Fruit fly (Drosophila melanogaster) whole organism, embryonic: ENCODE results near the gene ry.
A peak's percentile ranks its signal among the peaks of the same experiment; 100 is the strongest.

ENCODE experiments used
- Blimp-1 ChIP-seq: fragments of 200-800 bp; sonication (Bioruptor generic); optimal IDR thresholded peaks from 3 replicates; lab custom pipeline; 2018; ENCODE audit warnings: missing biosample characterization, missing genetic modification characterization, mild to moderate bottlenecking, moderate library complexity, missing genetic modification reagents
- CG10209 ChIP-seq: fragments of 200-800 bp; sonication (Bioruptor generic); optimal IDR thresholded peaks from 3 replicates; lab custom pipeline; 2017; ENCODE audit warnings: missing biosample characterization, mild to moderate bottlenecking, missing genetic modification characterization, missing genetic modification reagents
- CG10462 ChIP-seq: fragments of 200-800 bp; sonication (Bioruptor generic); optimal IDR thresholded peaks from 2 replicates; lab custom pipeline; 2016; ENCODE audit warnings: missing biosample characterization, missing genetic modification characterization
- CG11695 ChIP-seq: fragments of 200-800 bp; sonication (Bioruptor generic); IDR thresholded peaks from 3 replicates; pipeline ENCODE4 v1.3.6; 2022; ENCODE audit warnings: missing biosample characterization, missing genetic modification characterization
- CG12299 ChIP-seq: fragments of 200-800 bp; sonication (Bioruptor generic); optimal IDR thresholded peaks from 2 replicates; lab custom pipeline; 2018; ENCODE audit warnings: missing biosample characterization, mild to moderate bottlenecking, missing genetic modification characterization
- CG13287 ChIP-seq: fragments of 200-800 bp; sonication (Bioruptor generic); IDR thresholded peaks from 2 replicates; pipeline ENCODE4 v1.3.6; 2022; ENCODE audit warnings: missing biosample characterization, missing genetic modification characterization; ENCODE audit not compliant: partially characterized antibody
- CG31365 ChIP-seq: fragments of 200-800 bp; sonication (Bioruptor generic); optimal IDR thresholded peaks from 2 replicates; lab custom pipeline; 2018; ENCODE audit warnings: missing biosample characterization, mild to moderate bottlenecking, missing genetic modification characterization
- CG32532 ChIP-seq: fragments of 200-800 bp; sonication (Bioruptor generic); IDR thresholded peaks from 2 replicates; pipeline ENCODE4 v1.3.6; 2022; ENCODE audit warnings: missing biosample characterization, missing genetic modification characterization
- CG32767 ChIP-seq: fragments of 200-800 bp; sonication (Bioruptor generic); IDR thresholded peaks from 2 replicates; pipeline ENCODE4 v1.3.6; 2022; ENCODE audit warnings: missing biosample characterization, missing genetic modification characterization
- CG3281 ChIP-seq: fragments of 200-800 bp; sonication (Bioruptor generic); optimal IDR thresholded peaks from 3 replicates; lab custom pipeline; 2017; ENCODE audit warnings: missing biosample characterization, mild to moderate bottlenecking, missing genetic modification characterization
- CG33557 ChIP-seq: fragments of 200-800 bp; sonication (Bioruptor generic); optimal IDR thresholded peaks from 2 replicates; lab custom pipeline; 2019; ENCODE audit warnings: missing biosample characterization, mild to moderate bottlenecking, missing genetic modification characterization, moderate library complexity
- CG4424 ChIP-seq: fragments of 200-800 bp; sonication (Bioruptor generic); optimal IDR thresholded peaks from 3 replicates; lab custom pipeline; 2016; ENCODE audit warnings: missing biosample characterization, missing genetic modification characterization
- CG7928 ChIP-seq: fragments of 200-800 bp; sonication (Bioruptor generic); optimal IDR thresholded peaks from 2 replicates; lab custom pipeline; 2017; ENCODE audit warnings: missing biosample characterization, mild to moderate bottlenecking, missing genetic modification characterization
- CG8359 ChIP-seq: fragments of 200-800 bp; sonication (Bioruptor generic); optimal IDR thresholded peaks from 2 replicates; lab custom pipeline; 2017; ENCODE audit warnings: missing biosample characterization, mild to moderate bottlenecking, missing genetic modification characterization, borderline replicate concordance
- CG8924 ChIP-seq: fragments of 200-800 bp; optimal IDR thresholded peaks from 3 replicates; lab custom pipeline; 2019; ENCODE audit warnings: missing biosample characterization, mild to moderate bottlenecking, missing genetic modification characterization, moderate library complexity
- CG8944 ChIP-seq: fragments of 200-800 bp; sonication (Bioruptor generic); optimal IDR thresholded peaks from 3 replicates; lab custom pipeline; 2016; ENCODE audit warnings: missing biosample characterization, missing genetic modification characterization
- D ChIP-seq, 2 experiments: fragments of 200-800 bp in 1 of 2; fragments of >200 bp in 1 of 2; sonication (Bioruptor generic) in 1 of 2; optimal IDR thresholded peaks; 2 replicates in 1 of 2; 3 replicates in 1 of 2; lab custom pipeline; 2017; ENCODE audit warnings: mild to moderate bottlenecking in 1 of 2, missing biosample characterization in 1 of 2, missing genetic modification characterization in 1 of 2, missing genetic modification reagents in 1 of 2
- Deaf1 ChIP-seq: fragments of 200-800 bp; optimal IDR thresholded peaks from 3 replicates; lab custom pipeline; 2019; ENCODE audit warnings: missing biosample characterization, mild to moderate bottlenecking, missing genetic modification characterization, moderate library complexity
- Dip3 ChIP-seq: fragments of 200-800 bp; sonication (Bioruptor generic); optimal IDR thresholded peaks from 3 replicates; lab custom pipeline; 2016; ENCODE audit warnings: missing biosample characterization, missing genetic modification characterization
- ERR ChIP-seq: fragments of 200-800 bp; sonication (Bioruptor generic); optimal IDR thresholded peaks from 2 replicates; lab custom pipeline; 2016; ENCODE audit warnings: missing biosample characterization, missing genetic modification characterization
- Fer2 ChIP-seq: fragments of 200-800 bp; sonication (Bioruptor generic); optimal IDR thresholded peaks from 2 replicates; lab custom pipeline; 2018; ENCODE audit warnings: missing biosample characterization, mild to moderate bottlenecking, missing genetic modification characterization, moderate library complexity
- Fer3 ChIP-seq: fragments of 200-800 bp; sonication (Bioruptor generic); optimal IDR thresholded peaks from 2 replicates; lab custom pipeline; 2018; ENCODE audit warnings: missing biosample characterization, mild to moderate bottlenecking, missing genetic modification characterization, moderate library complexity
- Hr3 ChIP-seq: fragments of 200-800 bp; sonication (Bioruptor generic); optimal IDR thresholded peaks from 3 replicates; lab custom pipeline; 2016; ENCODE audit warnings: missing biosample characterization, missing genetic modification characterization
- Hr39 ChIP-seq: fragments of >200 bp; optimal IDR thresholded peaks from 2 replicates; lab custom pipeline; 2017
- Lhr ChIP-seq: fragments of 200-800 bp; sonication (Bioruptor generic); optimal IDR thresholded peaks from 3 replicates; lab custom pipeline; 2017; ENCODE audit warnings: mild to moderate bottlenecking, missing biosample characterization, missing genetic modification reagents, missing genetic modification characterization
- Lpt ChIP-seq: fragments of >200 bp; optimal IDR thresholded peaks from 2 replicates; lab custom pipeline; 2018; ENCODE audit warnings: missing biosample characterization, missing genetic modification characterization
- Ravus ChIP-seq: fragments of 200-800 bp; sonication (Bioruptor generic); IDR thresholded peaks from 2 replicates; pipeline ENCODE4 v1.3.6; 2022; ENCODE audit warnings: missing biosample characterization, missing genetic modification characterization
- TFAM ChIP-seq: fragments of 200-800 bp; sonication (Bioruptor generic); optimal IDR thresholded peaks from 2 replicates; lab custom pipeline; 2017; ENCODE audit warnings: missing biosample characterization, missing genetic modification characterization, inconsistent platforms
- ab ChIP-seq: fragments of 200-800 bp; sonication (Bioruptor generic); optimal IDR thresholded peaks from 2 replicates; lab custom pipeline; 2016; ENCODE audit warnings: missing biosample characterization, missing genetic modification characterization
- abd-A ChIP-seq: fragments of 200-800 bp; sonication (Bioruptor generic); optimal IDR thresholded peaks from 3 replicates; lab custom pipeline; 2019; ENCODE audit warnings: missing biosample characterization, mild to moderate bottlenecking, missing genetic modification characterization, moderate library complexity
- ara ChIP-seq: fragments of 200-800 bp; sonication (Bioruptor generic); IDR thresholded peaks from 2 replicates; pipeline ENCODE4 v1.3.6; 2022; ENCODE audit warnings: missing biosample characterization, missing genetic modification characterization
- az2 ChIP-seq: fragments of 200-800 bp; sonication (Bioruptor generic); optimal IDR thresholded peaks from 3 replicates; lab custom pipeline; 2016; ENCODE audit warnings: missing biosample characterization, missing genetic modification characterization
- btn ChIP-seq: fragments of 200-800 bp; sonication (Bioruptor generic); optimal IDR thresholded peaks from 2 replicates; lab custom pipeline; 2016; ENCODE audit warnings: missing biosample characterization, missing genetic modification characterization
- ci ChIP-seq: fragments of 200-800 bp; sonication (Bioruptor generic); IDR thresholded peaks from 3 replicates; pipeline ENCODE4 v1.3.6; 2022; ENCODE audit warnings: missing biosample characterization, missing genetic modification characterization
- crc ChIP-seq: fragments of 200-800 bp; sonication (Bioruptor generic); optimal IDR thresholded peaks from 2 replicates; lab custom pipeline; 2016; ENCODE audit warnings: missing biosample characterization, missing genetic modification characterization
- crol ChIP-seq: fragments of 200-800 bp; sonication (Bioruptor generic); IDR thresholded peaks from 2 replicates; pipeline ENCODE4 v1.3.6; 2022; ENCODE audit warnings: missing biosample characterization, missing genetic modification characterization
- dimm ChIP-seq: fragments of 200-800 bp; sonication (Bioruptor generic); IDR thresholded peaks from 2 replicates; pipeline ENCODE4 v1.3.6; 2022; ENCODE audit warnings: missing biosample characterization, missing genetic modification characterization
- lab ChIP-seq: fragments of 200-800 bp; sonication (Bioruptor generic); optimal IDR thresholded peaks from 3 replicates; lab custom pipeline; 2017; ENCODE audit warnings: missing biosample characterization, missing genetic modification characterization, mild to moderate bottlenecking, moderate library complexity, missing genetic modification reagents
- luna ChIP-seq: fragments of 200-800 bp; sonication (Bioruptor generic); optimal IDR thresholded peaks from 2 replicates; lab custom pipeline; 2016; ENCODE audit warnings: missing biosample characterization, missing genetic modification characterization
- mld ChIP-seq: fragments of 200-800 bp; sonication (Bioruptor generic); IDR thresholded peaks from 3 replicates; pipeline ENCODE4 v1.3.6; 2022; ENCODE audit warnings: missing biosample characterization, missing genetic modification characterization; ENCODE audit not compliant: partially characterized antibody
- pnt ChIP-seq: fragments of 200-800 bp; sonication (Bioruptor generic); optimal IDR thresholded peaks from 3 replicates; lab custom pipeline; 2016; ENCODE audit warnings: missing biosample characterization, missing genetic modification characterization
- prd ChIP-seq, 3 experiments: fragments of >200 bp in 2 of 3; fragments of 200-800 bp in 1 of 3; sonication (Bioruptor generic) in 1 of 3; optimal IDR thresholded peaks in 2 of 3; IDR thresholded peaks in 1 of 3; 2 replicates in 2 of 3; 3 replicates in 1 of 3; pipeline versions ENCODE4 v1.3.6 to Lab custom; 2017 to 2022; ENCODE audit warnings: missing biosample characterization in 1 of 3, missing genetic modification characterization in 1 of 3
- pros ChIP-seq: fragments of 200-800 bp; sonication (Bioruptor generic); optimal IDR thresholded peaks from 3 replicates; lab custom pipeline; 2019; ENCODE audit warnings: missing biosample characterization, mild to moderate bottlenecking, missing genetic modification characterization, moderate library complexity
- scrt ChIP-seq: fragments of 200-800 bp; sonication (Bioruptor generic); optimal IDR thresholded peaks from 2 replicates; lab custom pipeline; 2018; ENCODE audit warnings: missing biosample characterization, mild to moderate bottlenecking, missing genetic modification characterization, moderate library complexity
- slp2 ChIP-seq: fragments of 200-800 bp; sonication (Bioruptor generic); optimal IDR thresholded peaks from 2 replicates; lab custom pipeline; 2016; ENCODE audit warnings: missing biosample characterization, missing genetic modification characterization
- tin ChIP-seq: fragments of 200-800 bp; sonication (Bioruptor generic); optimal IDR thresholded peaks from 3 replicates; lab custom pipeline; 2016; ENCODE audit warnings: missing biosample characterization, missing genetic modification characterization
- vfl ChIP-seq: fragments of 200-800 bp; sonication (Bioruptor generic); optimal IDR thresholded peaks from 2 replicates; lab custom pipeline; 2016; ENCODE audit warnings: missing biosample characterization, missing genetic modification characterization
- zf30C ChIP-seq: fragments of 200-800 bp; sonication (Bioruptor generic); optimal IDR thresholded peaks from 3 replicates; lab custom pipeline; 2018; ENCODE audit warnings: missing biosample characterization, mild to moderate bottlenecking, missing genetic modification characterization

The ry gene

dm6 chr3R:13063746-13064592 is 31.6 kb downstream of the ry start (continued):
- no peak; the same call in 1 of the 2 replicates for TF ChIP-seq CG32767 (GFP tag; lab: Robert Waterston, UW)
- no peak for TF ChIP-seq Blimp-1
- no peak for TF ChIP-seq CG33557
- no peak for TF ChIP-seq CG31365 (tag; lab: Kevin White, UChicago)
- no peak for TF ChIP-seq Ravus (GFP tag; lab: Robert Waterston, UW)
- TF ChIP-seq CG4424 (GFP tag; lab: Kevin White, UChicago): no peak
- no peak for TF ChIP-seq tin (GFP tag; lab: Kevin White, UChicago)
- TF ChIP-seq ERR (GFP tag; lab: Kevin White, UChicago): no peak
- TF ChIP-seq CG8359 (GFP tag; lab: Kevin White, UChicago): no peak
- TF ChIP-seq Lhr (GFP tag; lab: Kevin White, UChicago): no peak
- no peak for TF ChIP-seq vfl (GFP tag; lab: Kevin White, UChicago)
- no peak for TF ChIP-seq CG10209 (GFP tag; lab: Kevin White, UChicago)
- no peak for TF ChIP-seq CG10462 (GFP tag; lab: Kevin White, UChicago)
- no peak for TF ChIP-seq pnt (GFP tag; lab: Kevin White, UChicago)
- peak; percentile 49 for TF ChIP-seq Deaf1 (tag; lab: Kevin White, UChicago)
- no peak for TF ChIP-seq dimm (GFP tag; lab: Robert Waterston, UW)
- TF ChIP-seq scrt (GFP tag; lab: Kevin White, UChicago): no peak
- TF ChIP-seq btn (GFP tag; lab: Kevin White, UChicago): no peak
- peak; percentile 51; the same call in 1 of the 2 replicates for TF ChIP-seq CG13287 (GFP tag; lab: Robert Waterston, UW)
- no peak for TF ChIP-seq prd (optimal IDR thresholded peaks at IDR 0.05; lab: Kevin White, UChicago)
- peak; percentile 36; the same call in 2 of the 3 replicates for TF ChIP-seq prd (GFP tag; IDR thresholded peaks at IDR 0.05; lab: Robert Waterston, UW)
- TF ChIP-seq CG11695 (GFP tag; lab: Robert Waterston, UW): no peak
- no peak for TF ChIP-seq CG12299 (tag; lab: Kevin White, UChicago)
- peak; percentile 98 for TF ChIP-seq D (optimal IDR thresholded peaks at IDR 0.05; lab: Kevin White, UChicago)
- peak; percentile 41 for TF ChIP-seq D (GFP tag; optimal IDR thresholded peaks at IDR 0.05; lab: Kevin White, UChicago)
- 0 out of 3 replicates have a peak, but pooled peaks have one; percentile 42 for TF ChIP-seq ci (GFP tag; lab: Robert Waterston, UW)
- no peak for TF ChIP-seq crc
- no peak for TF ChIP-seq Fer2 (tag; lab: Kevin White, UChicago)
- peak; percentile 26 for TF ChIP-seq pros (GFP tag; lab: Kevin White, UChicago)
- no peak for TF ChIP-seq luna
- TF ChIP-seq CG32532 (GFP tag; lab: Robert Waterston, UW): peak; percentile 40; the same call in 1 of the 2 replicates
- TF ChIP-seq ab: no peak
- no peak for TF ChIP-seq az2 (GFP tag; lab: Kevin White, UChicago)
- TF ChIP-seq Lpt (GFP tag; lab: Kevin White, UChicago): no peak
- TF ChIP-seq CG3281: no peak
- TF ChIP-seq TFAM: no peak
- no peak for TF ChIP-seq slp2
- TF ChIP-seq CG8944: no peak
- TF ChIP-seq zf30C (GFP tag; lab: Kevin White, UChicago): peak; percentile 66
- TF ChIP-seq Fer3 (tag; lab: Kevin White, UChicago): no peak
- no peak for TF ChIP-seq Dip3 (GFP tag; lab: Kevin White, UChicago)
- no peak for TF ChIP-seq CG7928
- TF ChIP-seq CG8924 (tag; lab: Kevin White, UChicago): peak; percentile 60
- peak; percentile 93 for TF ChIP-seq abd-A (tag; lab: Kevin White, UChicago)
- peak; percentile 98 for TF ChIP-seq crol (GFP tag; lab: Robert Waterston, UW)
- no peak for TF ChIP-seq Hr39 (lab: Kevin White, UChicago)
- TF ChIP-seq Hr3: no peak
- TF ChIP-seq ara (GFP tag; lab: Robert Waterston, UW): no peak
- no peak for TF ChIP-seq mld
- TF ChIP-seq lab (GFP tag; lab: Kevin White, UChicago): no peak
